Fruit fly (Drosophila melanogaster) whole organism, embryonic: ENCODE data around the gene CG8814.

ENCODE experiments used
- CG10462 ChIP-seq: fragments of 200-800 bp; sonication (Bioruptor generic); optimal IDR thresholded peaks from 2 replicates; lab custom pipeline; 2016; ENCODE audit warnings: missing biosample characterization, missing genetic modification characterization
- CG11696 ChIP-seq: fragments of 200-800 bp; sonication (Bioruptor generic); IDR thresholded peaks from 2 replicates; pipeline ENCODE4 v1.3.6; 2022; ENCODE audit warnings: missing biosample characterization, missing genetic modification characterization
- CG12299 ChIP-seq: fragments of 200-800 bp; sonication (Bioruptor generic); optimal IDR thresholded peaks from 2 replicates; lab custom pipeline; 2018; ENCODE audit warnings: missing biosample characterization, mild to moderate bottlenecking, missing genetic modification characterization
- CG13775 ChIP-seq: fragments of 200-800 bp; sonication (Bioruptor generic); optimal IDR thresholded peaks from 3 replicates; lab custom pipeline; 2017; ENCODE audit warnings: missing biosample characterization, mild to moderate bottlenecking, missing genetic modification characterization
- CG13894 ChIP-seq: fragments of 200-800 bp; sonication (Bioruptor generic); optimal IDR thresholded peaks from 3 replicates; lab custom pipeline; 2018; ENCODE audit warnings: missing biosample characterization, mild to moderate bottlenecking, missing genetic modification characterization, moderate library complexity
- CG14014 ChIP-seq: fragments of 200-800 bp; sonication (Bioruptor generic); IDR thresholded peaks from 2 replicates; pipeline ENCODE4 v1.3.6; 2022; ENCODE audit warnings: missing biosample characterization, missing genetic modification characterization
- CG14050 ChIP-seq: fragments of 200-800 bp; sonication (Bioruptor generic); IDR thresholded peaks from 3 replicates; pipeline ENCODE4 v1.3.6; 2022; ENCODE audit warnings: missing biosample characterization, missing genetic modification characterization
- CG15011 ChIP-seq: fragments of 200-800 bp; sonication (Bioruptor generic); optimal IDR thresholded peaks from 3 replicates; lab custom pipeline; 2018; ENCODE audit warnings: missing biosample characterization, mild to moderate bottlenecking, missing genetic modification characterization
- CG15269 ChIP-seq: fragments of 200-800 bp; sonication (Bioruptor generic); optimal IDR thresholded peaks from 2 replicates; lab custom pipeline; 2018; ENCODE audit warnings: missing biosample characterization, mild to moderate bottlenecking, missing genetic modification characterization, moderate library complexity
- CG15601 ChIP-seq: fragments of 200-800 bp; sonication (Bioruptor generic); optimal IDR thresholded peaks from 3 replicates; lab custom pipeline; 2019; ENCODE audit warnings: missing biosample characterization, mild to moderate bottlenecking, missing genetic modification characterization, moderate library complexity
- CG17186 ChIP-seq: fragments of 200-800 bp; sonication (Bioruptor generic); optimal IDR thresholded peaks from 3 replicates; lab custom pipeline; 2017; ENCODE audit warnings: missing biosample characterization, missing genetic modification reagents, missing genetic modification characterization
- CG17328 ChIP-seq: fragments of 200-800 bp; sonication (Bioruptor generic); IDR thresholded peaks from 2 replicates; pipeline ENCODE4 v1.3.6; 2022; ENCODE audit warnings: missing biosample characterization, missing genetic modification characterization
- CG18262 ChIP-seq: fragments of 200-800 bp; optimal IDR thresholded peaks from 3 replicates; lab custom pipeline; 2019; ENCODE audit warnings: missing biosample characterization, mild to moderate bottlenecking, missing genetic modification characterization, moderate library complexity
- CG18476 ChIP-seq: fragments of 200-800 bp; sonication (Bioruptor generic); optimal IDR thresholded peaks from 2 replicates; lab custom pipeline; 2016; ENCODE audit warnings: missing biosample characterization, mild to moderate bottlenecking, missing genetic modification characterization
- CG18764 ChIP-seq: fragments of 200-800 bp; sonication (Bioruptor generic); optimal IDR thresholded peaks from 3 replicates; lab custom pipeline; 2016; ENCODE audit warnings: missing biosample characterization, missing genetic modification characterization
- CG2116 ChIP-seq: fragments of 200-800 bp; sonication (Bioruptor generic); optimal IDR thresholded peaks from 3 replicates; lab custom pipeline; 2018; ENCODE audit warnings: missing biosample characterization, mild to moderate bottlenecking, missing genetic modification characterization
- CG2202 ChIP-seq: fragments of 200-800 bp; sonication (Bioruptor generic); optimal IDR thresholded peaks from 2 replicates; lab custom pipeline; 2018; ENCODE audit warnings: missing biosample characterization, mild to moderate bottlenecking, missing genetic modification characterization
- CG31224 ChIP-seq: fragments of 200-800 bp; sonication (Bioruptor generic); IDR thresholded peaks from 2 replicates; pipeline ENCODE4 v1.3.6; 2022; ENCODE audit warnings: missing biosample characterization, missing genetic modification characterization
- CG3163 ChIP-seq: fragments of 200-800 bp; sonication (Bioruptor generic); optimal IDR thresholded peaks from 3 replicates; lab custom pipeline; 2016; ENCODE audit warnings: missing biosample characterization, missing genetic modification characterization
- CG32767 ChIP-seq: fragments of 200-800 bp; sonication (Bioruptor generic); IDR thresholded peaks from 2 replicates; pipeline ENCODE4 v1.3.6; 2022; ENCODE audit warnings: missing biosample characterization, missing genetic modification characterization
- CG3847 ChIP-seq: fragments of 200-800 bp; sonication (Bioruptor generic); IDR thresholded peaks from 2 replicates; pipeline ENCODE4 v1.3.6; 2022; ENCODE audit warnings: missing biosample characterization, missing genetic modification characterization
- CG6175 ChIP-seq: fragments of 200-800 bp; sonication (Bioruptor generic); IDR thresholded peaks from 3 replicates; pipeline ENCODE4 v1.3.6; 2022; ENCODE audit warnings: missing biosample characterization, missing genetic modification characterization
- Doc2 ChIP-seq: fragments of 200-800 bp; sonication (Bioruptor generic); IDR thresholded peaks from 2 replicates; pipeline ENCODE4 v1.3.6; 2022; ENCODE audit warnings: missing biosample characterization, missing genetic modification characterization
- Hr39 ChIP-seq: fragments of >200 bp; optimal IDR thresholded peaks from 2 replicates; lab custom pipeline; 2017
- MTF-1 ChIP-seq: fragments of 200-800 bp; sonication (Bioruptor generic); optimal IDR thresholded peaks from 2 replicates; lab custom pipeline; 2018; ENCODE audit warnings: missing biosample characterization, mild to moderate bottlenecking, missing genetic modification characterization, borderline replicate concordance
- Pdp1 ChIP-seq, 2 experiments: fragments of 200-800 bp; sonication (Bioruptor generic); optimal IDR thresholded peaks; 3 replicates each; lab custom pipeline; 2016; ENCODE audit warnings: missing biosample characterization in 2 of 2, missing genetic modification characterization in 2 of 2, mild to moderate bottlenecking in 1 of 2, moderate library complexity in 1 of 2
- Trl ChIP-seq, 3 experiments: fragments of >200 bp in 2 of 3; fragments of 200-800 bp in 1 of 3; sonication (Bioruptor generic) in 1 of 3; optimal IDR thresholded peaks; 2 replicates in 1 of 3; 3 replicates in 2 of 3; lab custom pipeline; 2016 to 2017; ENCODE audit warnings: missing biosample characterization in 1 of 3, missing genetic modification characterization in 1 of 3
- ab ChIP-seq: fragments of 200-800 bp; sonication (Bioruptor generic); optimal IDR thresholded peaks from 2 replicates; lab custom pipeline; 2016; ENCODE audit warnings: missing biosample characterization, missing genetic modification characterization
- bbx ChIP-seq: fragments of 200-800 bp; sonication (Bioruptor generic); IDR thresholded peaks from 2 replicates; pipeline ENCODE4 v1.3.6; 2022; ENCODE audit warnings: missing biosample characterization, missing genetic modification characterization; ENCODE audit not compliant: partially characterized antibody
- btn ChIP-seq: fragments of 200-800 bp; sonication (Bioruptor generic); optimal IDR thresholded peaks from 2 replicates; lab custom pipeline; 2016; ENCODE audit warnings: missing biosample characterization, missing genetic modification characterization
- crc ChIP-seq: fragments of 200-800 bp; sonication (Bioruptor generic); optimal IDR thresholded peaks from 2 replicates; lab custom pipeline; 2016; ENCODE audit warnings: missing biosample characterization, missing genetic modification characterization
- gsb-n ChIP-seq: fragments of 200-800 bp; sonication (Bioruptor generic); optimal IDR thresholded peaks from 3 replicates; lab custom pipeline; 2018; ENCODE audit warnings: missing biosample characterization, mild to moderate bottlenecking, missing genetic modification characterization
- hkb ChIP-seq, 2 experiments: fragments of 200-800 bp in 1 of 2; fragments of >200 bp in 1 of 2; sonication (Bioruptor generic) in 1 of 2; IDR thresholded peaks in 1 of 2; optimal IDR thresholded peaks in 1 of 2; 2 replicates each; pipeline versions ENCODE4 v1.3.6 to Lab custom; 2017 to 2022; ENCODE audit warnings: missing biosample characterization in 1 of 2, missing genetic modification characterization in 1 of 2
- lilli ChIP-seq: fragments of 200-800 bp; sonication (Bioruptor generic); optimal IDR thresholded peaks from 3 replicates; lab custom pipeline; 2016; ENCODE audit warnings: missing biosample characterization, missing genetic modification characterization
- lmd ChIP-seq: fragments of 200-800 bp; sonication (Bioruptor generic); IDR thresholded peaks from 2 replicates; pipeline ENCODE4 v1.3.6; 2022; ENCODE audit warnings: missing biosample characterization, missing genetic modification characterization
- mam ChIP-seq: fragments of 200-800 bp; sonication (Bioruptor generic); optimal IDR thresholded peaks from 3 replicates; lab custom pipeline; 2016; ENCODE audit warnings: missing biosample characterization, missing genetic modification characterization
- odd ChIP-seq: fragments of 200-800 bp; sonication (Bioruptor generic); optimal IDR thresholded peaks from 2 replicates; lab custom pipeline; 2017; ENCODE audit warnings: missing biosample characterization, mild to moderate bottlenecking, missing genetic modification characterization
- pan ChIP-seq, 4 experiments: fragments of >200 bp in 3 of 4; fragments of 200-800 bp in 1 of 4; sonication (Bioruptor generic) in 1 of 4; optimal IDR thresholded peaks in 3 of 4; IDR thresholded peaks in 1 of 4; 2 replicates each; pipeline versions ENCODE4 v1.3.6 to Lab custom; 2017 to 2022; ENCODE audit warnings: missing biosample characterization in 2 of 4, missing genetic modification characterization in 2 of 4, mixed read lengths in 1 of 4
- pum ChIP-seq: fragments of 200-800 bp; sonication (Bioruptor generic); optimal IDR thresholded peaks from 2 replicates; lab custom pipeline; 2016; ENCODE audit warnings: missing biosample characterization, missing genetic modification characterization
- repo ChIP-seq: fragments of 200-800 bp; sonication (Bioruptor generic); optimal IDR thresholded peaks from 2 replicates; lab custom pipeline; 2016; ENCODE audit warnings: missing biosample characterization, missing genetic modification characterization
- salm ChIP-seq: fragments of 200-800 bp; sonication (Bioruptor generic); optimal IDR thresholded peaks from 2 replicates; lab custom pipeline; 2018; ENCODE audit warnings: missing biosample characterization, mild to moderate bottlenecking, missing genetic modification characterization
- sd ChIP-seq: fragments of 200-800 bp; sonication (Bioruptor generic); optimal IDR thresholded peaks from 3 replicates; lab custom pipeline; 2018; ENCODE audit warnings: missing biosample characterization, mild to moderate bottlenecking, missing genetic modification characterization, moderate library complexity
- sens ChIP-seq: fragments of 200-800 bp; sonication (Bioruptor generic); peaks from one replicate; lab custom pipeline; 2016; ENCODE audit warnings: missing biosample characterization, missing genetic modification characterization
- sima ChIP-seq: fragments of 200-800 bp; sonication (Bioruptor generic); optimal IDR thresholded peaks from 2 replicates; lab custom pipeline; 2016; ENCODE audit warnings: missing biosample characterization, missing genetic modification characterization
- sisA ChIP-seq: fragments of 200-800 bp; sonication (Bioruptor generic); IDR thresholded peaks from 2 replicates; pipeline ENCODE4 v1.3.6; 2022; ENCODE audit warnings: missing biosample characterization, missing genetic modification characterization
- unpg ChIP-seq: fragments of 200-800 bp; sonication (Bioruptor generic); optimal IDR thresholded peaks from 3 replicates; lab custom pipeline; 2018; ENCODE audit warnings: missing biosample characterization, mild to moderate bottlenecking, missing genetic modification characterization, moderate library complexity
- usp ChIP-seq: fragments of >200 bp; optimal IDR thresholded peaks from 2 replicates; lab custom pipeline; 2017; ENCODE audit warnings: missing biosample characterization, missing genetic modification characterization
- vnd ChIP-seq: fragments of 200-800 bp; sonication (Bioruptor generic); IDR thresholded peaks from 3 replicates; pipeline ENCODE4 v1.3.6; 2022; ENCODE audit warnings: missing biosample characterization, missing genetic modification characterization; ENCODE audit not compliant: partially characterized antibody

The CG8814 gene

DNA sequence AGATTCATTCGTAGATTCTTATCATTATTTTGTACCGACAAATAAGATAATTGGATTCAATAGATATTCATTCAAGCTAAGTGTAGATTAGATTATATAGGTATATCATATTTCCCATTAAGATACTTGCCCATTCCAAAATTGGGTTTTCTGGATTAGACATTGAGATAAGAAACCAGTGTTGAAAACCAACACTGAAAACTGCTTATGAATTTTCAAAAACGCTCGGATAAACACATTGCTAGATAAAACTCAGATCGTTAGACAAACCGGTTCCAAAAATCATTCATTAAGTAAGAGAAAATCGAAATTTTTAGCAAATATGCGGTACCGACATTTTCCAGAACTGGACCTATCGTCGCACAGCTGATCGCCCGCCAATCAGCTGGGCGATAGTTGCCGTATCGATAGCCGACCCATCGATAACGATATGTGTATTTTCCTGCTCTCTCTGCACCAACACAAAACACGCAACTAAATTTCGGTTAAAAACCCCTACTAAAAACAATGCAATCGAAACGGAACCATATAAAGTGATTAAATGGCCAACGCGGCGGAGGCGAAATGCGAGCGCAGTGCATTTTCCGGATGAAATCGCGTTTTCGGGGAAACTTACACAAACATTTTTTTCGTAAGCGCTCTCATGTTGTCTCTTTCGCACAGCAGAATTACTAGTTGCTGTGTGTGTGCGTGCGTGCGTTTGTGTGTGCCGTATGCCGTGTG is 11.0 kb downstream of the CG8814 start, which contains the start of the genes NTPase and lilli (continued):
- TF ChIP-seq gsb-n (tag; lab: Kevin White, UChicago) (peak; percentile 6), CG3163 (GFP tag; lab: Kevin White, UChicago) (peak; percentile 61), salm (no peak), CG2202 (tag; lab: Kevin White, UChicago) (no peak), odd (GFP tag; lab: Kevin White, UChicago) (no peak), MTF-1 (no peak), CG17328 (peak; percentile 54), ab (peak; percentile 15), CG17186 (GFP tag; lab: Kevin White, UChicago) (peak; percentile 70), pum (GFP tag; lab: Kevin White, UChicago) (peak; percentile 55), CG3847 (GFP tag; lab: Robert Waterston, UW) (peak; percentile 42; the same call in 1 of the 2 replicates), CG6175 (0 out of 3 replicates have a peak, but pooled peaks have one; percentile 19), Trl (optimal IDR thresholded peaks at IDR 0.05; lab: Kevin White, UChicago) (no peak), Trl (GFP tag; optimal IDR thresholded peaks at IDR 0.05; lab: Kevin White, UChicago) (peak; percentile 85), lilli (GFP tag; lab: Kevin White, UChicago) (peak; percentile 95), Hr39 (lab: Kevin White, UChicago) (no peak), CG18764 (GFP tag; lab: Kevin White, UChicago) (peak; percentile 72), CG2116 (GFP tag; lab: Kevin White, UChicago) (peak; percentile 70), usp (no peak), mam (peak; percentile 61), CG18262 (peak; percentile 47), CG32767 (peak; percentile 28; the same call in 1 of the 2 replicates), CG18476 (GFP tag; lab: Kevin White, UChicago) (peak; percentile 37), pan (optimal IDR thresholded peaks at IDR 0.05; lab: Kevin White, UChicago) (no peak), pan (GFP tag; optimal IDR thresholded peaks at IDR 0.05 in 1 of 2, IDR thresholded peaks at IDR 0.05 in 1 of 2) (peak in 1 of 2 experiments; percentile 51), hkb (optimal IDR thresholded peaks at IDR 0.05; lab: Kevin White, UChicago) (no peak), hkb (GFP tag; IDR thresholded peaks at IDR 0.05; lab: Robert Waterston, UW) (peak; percentile 50; the same call in 1 of the 2 replicates), sima (GFP tag; lab: Kevin White, UChicago) (no peak), CG13775 (GFP tag; lab: Kevin White, UChicago) (peak; percentile 71), vnd (peak; percentile 90), CG15601 (tag; lab: Kevin White, UChicago) (no peak), Doc2 (no peak), CG14050 (GFP tag; lab: Robert Waterston, UW) (no peak), CG11696 (GFP tag; lab: Robert Waterston, UW) (peak; percentile 51; the same call in 1 of the 2 replicates), sd (tag; lab: Kevin White, UChicago) (peak; percentile 39), repo (peak; percentile 64), CG15269 (tag; lab: Kevin White, UChicago) (no peak), crc (GFP tag; lab: Kevin White, UChicago) (peak; percentile 62), CG13894 (peak; percentile 9), sisA (GFP tag; lab: Robert Waterston, UW) (peak; percentile 57), CG15011 (no peak), CG12299 (no peak), unpg (GFP tag; lab: Kevin White, UChicago) (peak; percentile 49), btn (GFP tag; lab: Kevin White, UChicago) (peak; percentile 49), CG10462 (GFP tag; lab: Kevin White, UChicago) (peak; percentile 22), CG31224 (GFP tag; lab: Robert Waterston, UW) (peak; percentile 34; the same call in 1 of the 2 replicates), bbx (GFP tag; lab: Robert Waterston, UW) (peak; percentile 96), Pdp1 (GFP tag; optimal IDR thresholded peaks at IDR 0.05; lab: Kevin White, UChicago) (peak; percentile 84), lmd (GFP tag; lab: Robert Waterston, UW) (peak; percentile 40; the same call in 1 of the 2 replicates), CG14014 (GFP tag; lab: Robert Waterston, UW) (peak; percentile 44; the same call in 1 of the 2 replicates), sens (GFP tag; lab: Kevin White, UChicago) (peak; percentile 94)
